Worm (Caenorhabditis elegans): Measurements from ENCODE around the gene nhr-22.

- TF ChIP-seq pag-3 (tag; optimal IDR thresholded peaks at IDR 0.05; ENCODE audit: borderline replicate concordance, insufficient read depth) (no peak), snpc-4 (tag; optimal IDR thresholded peaks at IDR 0.05) (no peak)
These were observed 46.9 kb upstream of the nhr-22 start for ce11 chrII:6496496-6496895.

All from whole organism, L1 larva.